Fruit fly (Drosophila melanogaster) whole organism, embryonic: ENCODE measurements around the gene TFAM.

ENCODE experiments used
- B-H1 ChIP-seq: fragments of 200-800 bp; sonication (Bioruptor generic); IDR thresholded peaks from 3 replicates; pipeline ENCODE4 v1.3.6; 2022; ENCODE audit warnings: missing biosample characterization, missing genetic modification characterization
- CG10147 ChIP-seq: fragments of 200-800 bp; sonication (Bioruptor generic); optimal IDR thresholded peaks from 2 replicates; lab custom pipeline; 2019; ENCODE audit warnings: missing biosample characterization, mild to moderate bottlenecking, missing genetic modification characterization, moderate library complexity
- CG11456 ChIP-seq: fragments of 200-800 bp; sonication (Bioruptor generic); IDR thresholded peaks from 3 replicates; pipeline ENCODE4 v1.3.6; 2022; ENCODE audit warnings: missing biosample characterization, missing genetic modification characterization
- CG11695 ChIP-seq: fragments of 200-800 bp; sonication (Bioruptor generic); IDR thresholded peaks from 3 replicates; pipeline ENCODE4 v1.3.6; 2022; ENCODE audit warnings: missing biosample characterization, missing genetic modification characterization
- CG1233 ChIP-seq: fragments of 200-800 bp; sonication (Bioruptor generic); optimal IDR thresholded peaks from 4 replicates; lab custom pipeline; 2018; ENCODE audit warnings: missing biosample characterization, mild to moderate bottlenecking, missing genetic modification characterization
- CG12769 ChIP-seq: fragments of 200-800 bp; sonication (Bioruptor generic); optimal IDR thresholded peaks from 2 replicates; lab custom pipeline; 2019; ENCODE audit warnings: missing biosample characterization, mild to moderate bottlenecking, missing genetic modification characterization, moderate library complexity
- CG12942 ChIP-seq: fragments of 200-800 bp; sonication (Bioruptor generic); optimal IDR thresholded peaks from 3 replicates; lab custom pipeline; 2016; ENCODE audit warnings: missing biosample characterization, missing genetic modification characterization
- CG15073 ChIP-seq: fragments of 200-800 bp; sonication (Bioruptor generic); optimal IDR thresholded peaks from 2 replicates; lab custom pipeline; 2016; ENCODE audit warnings: missing biosample characterization, missing genetic modification characterization
- CG15479 ChIP-seq: fragments of 200-800 bp; sonication (Bioruptor generic); optimal IDR thresholded peaks from 3 replicates; lab custom pipeline; 2019; ENCODE audit warnings: missing biosample characterization, mild to moderate bottlenecking, missing genetic modification characterization, moderate library complexity
- CG17802 ChIP-seq: fragments of 200-800 bp; sonication (Bioruptor generic); optimal IDR thresholded peaks from 2 replicates; lab custom pipeline; 2018; ENCODE audit warnings: missing biosample characterization, mild to moderate bottlenecking, missing genetic modification characterization, moderate library complexity
- CG30020 ChIP-seq: fragments of 200-800 bp; optimal IDR thresholded peaks from 2 replicates; lab custom pipeline; 2019; ENCODE audit warnings: missing biosample characterization, mild to moderate bottlenecking, missing genetic modification characterization, moderate library complexity
- CG32767 ChIP-seq: fragments of 200-800 bp; sonication (Bioruptor generic); IDR thresholded peaks from 2 replicates; pipeline ENCODE4 v1.3.6; 2022; ENCODE audit warnings: missing biosample characterization, missing genetic modification characterization
- CG33213 ChIP-seq: fragments of 200-800 bp; sonication (Bioruptor generic); optimal IDR thresholded peaks from 3 replicates; lab custom pipeline; 2016; ENCODE audit warnings: missing biosample characterization, missing genetic modification characterization
- CG34224 ChIP-seq: fragments of 200-800 bp; sonication (Bioruptor generic); IDR thresholded peaks from 3 replicates; pipeline ENCODE4 v1.3.6; 2022; ENCODE audit warnings: missing biosample characterization, missing genetic modification characterization; ENCODE audit not compliant: partially characterized antibody
- CG3847 ChIP-seq: fragments of 200-800 bp; sonication (Bioruptor generic); IDR thresholded peaks from 2 replicates; pipeline ENCODE4 v1.3.6; 2022; ENCODE audit warnings: missing biosample characterization, missing genetic modification characterization
- CG3995 ChIP-seq: fragments of 200-800 bp; sonication (Bioruptor generic); optimal IDR thresholded peaks from 3 replicates; lab custom pipeline; 2016; ENCODE audit warnings: missing biosample characterization, missing genetic modification characterization
- CG4854 ChIP-seq: fragments of 200-800 bp; sonication (Bioruptor generic); optimal IDR thresholded peaks from 2 replicates; lab custom pipeline; 2016; ENCODE audit warnings: missing biosample characterization, missing genetic modification characterization, inconsistent platforms
- CG5953 ChIP-seq: fragments of 200-800 bp; sonication (Bioruptor generic); IDR thresholded peaks from 2 replicates; pipeline ENCODE4 v1.3.6; 2022; ENCODE audit warnings: missing biosample characterization, missing genetic modification characterization
- CG6175 ChIP-seq: fragments of 200-800 bp; sonication (Bioruptor generic); IDR thresholded peaks from 3 replicates; pipeline ENCODE4 v1.3.6; 2022; ENCODE audit warnings: missing biosample characterization, missing genetic modification characterization
- CG6854 ChIP-seq: fragments of 200-800 bp; sonication (Bioruptor generic); optimal IDR thresholded peaks from 3 replicates; lab custom pipeline; 2017; ENCODE audit warnings: missing biosample characterization, mild to moderate bottlenecking, missing genetic modification characterization
- Dll ChIP-seq: fragments of 200-800 bp; sonication (Bioruptor generic); IDR thresholded peaks from 4 replicates; pipeline ENCODE4 v1.3.6; 2022; ENCODE audit warnings: missing biosample characterization, missing genetic modification characterization; ENCODE audit not compliant: partially characterized antibody
- ERR ChIP-seq: fragments of 200-800 bp; sonication (Bioruptor generic); optimal IDR thresholded peaks from 2 replicates; lab custom pipeline; 2016; ENCODE audit warnings: missing biosample characterization, missing genetic modification characterization
- Fer1 ChIP-seq: fragments of 200-800 bp; sonication (Bioruptor generic); optimal IDR thresholded peaks from 2 replicates; lab custom pipeline; 2017; ENCODE audit warnings: missing biosample characterization, mild to moderate bottlenecking, missing genetic modification characterization
- HLH3B ChIP-seq: fragments of 200-800 bp; sonication (Bioruptor generic); IDR thresholded peaks from 2 replicates; pipeline ENCODE4 v1.3.6; 2022; ENCODE audit warnings: missing biosample characterization, missing genetic modification characterization
- Hsf ChIP-seq: fragments of 200-800 bp; sonication (Bioruptor generic); optimal IDR thresholded peaks from 3 replicates; lab custom pipeline; 2016; ENCODE audit warnings: missing biosample characterization, missing genetic modification characterization
- NK7.1 ChIP-seq: fragments of 200-800 bp; sonication (Bioruptor generic); optimal IDR thresholded peaks from 3 replicates; lab custom pipeline; 2016; ENCODE audit warnings: missing biosample characterization, missing genetic modification characterization
- Nf-YA ChIP-seq: fragments of 200-800 bp; sonication (Bioruptor generic); IDR thresholded peaks from 2 replicates; pipeline ENCODE4 v1.3.6; 2022; ENCODE audit warnings: missing biosample characterization, missing genetic modification characterization
- Nf-YB ChIP-seq: fragments of 200-800 bp; sonication (Bioruptor generic); optimal IDR thresholded peaks from 3 replicates; lab custom pipeline; 2019; ENCODE audit warnings: missing biosample characterization, mild to moderate bottlenecking, missing genetic modification characterization, moderate library complexity
- Opbp ChIP-seq: fragments of 200-800 bp; sonication (Bioruptor generic); IDR thresholded peaks from 3 replicates; pipeline ENCODE4 v1.3.6; 2022; ENCODE audit warnings: missing biosample characterization, missing genetic modification characterization; ENCODE audit not compliant: partially characterized antibody
- Sin3A ChIP-seq: fragments of >200 bp; optimal IDR thresholded peaks from 2 replicates; lab custom pipeline; 2018
- TFAM ChIP-seq: fragments of 200-800 bp; sonication (Bioruptor generic); optimal IDR thresholded peaks from 2 replicates; lab custom pipeline; 2017; ENCODE audit warnings: missing biosample characterization, missing genetic modification characterization, inconsistent platforms
- Usf ChIP-seq: fragments of 200-800 bp; sonication (Bioruptor generic); optimal IDR thresholded peaks from 2 replicates; lab custom pipeline; 2017; ENCODE audit warnings: missing genotype, missing biosample characterization, missing genetic modification characterization
- al ChIP-seq: fragments of 200-800 bp; sonication (Bioruptor generic); IDR thresholded peaks from 2 replicates; pipeline ENCODE4 v1.3.6; 2022; ENCODE audit warnings: missing biosample characterization, missing genetic modification characterization
- amos ChIP-seq: fragments of 200-800 bp; sonication (Bioruptor generic); IDR thresholded peaks from 2 replicates; pipeline ENCODE4 v1.3.6; 2022; ENCODE audit warnings: missing biosample characterization, missing genetic modification characterization; ENCODE audit not compliant: partially characterized antibody
- cato ChIP-seq: fragments of 200-800 bp; sonication (Bioruptor generic); optimal IDR thresholded peaks from 2 replicates; lab custom pipeline; 2016; ENCODE audit warnings: missing biosample characterization, missing genetic modification characterization, borderline replicate concordance
- ci ChIP-seq: fragments of 200-800 bp; sonication (Bioruptor generic); IDR thresholded peaks from 3 replicates; pipeline ENCODE4 v1.3.6; 2022; ENCODE audit warnings: missing biosample characterization, missing genetic modification characterization
- dm ChIP-seq: fragments of 200-800 bp; sonication (Bioruptor generic); optimal IDR thresholded peaks from 3 replicates; lab custom pipeline; 2016; ENCODE audit warnings: missing biosample characterization, missing genetic modification characterization
- dmrt99B ChIP-seq: fragments of 200-800 bp; sonication (Bioruptor generic); optimal IDR thresholded peaks from 2 replicates; lab custom pipeline; 2018; ENCODE audit warnings: missing biosample characterization, mild to moderate bottlenecking, missing genetic modification characterization, moderate library complexity
- ftz-f1 ChIP-seq: fragments of 200-800 bp; sonication (Bioruptor generic); optimal IDR thresholded peaks from 2 replicates; lab custom pipeline; 2016; ENCODE audit warnings: missing biosample characterization, missing genetic modification characterization
- gcm2 ChIP-seq: fragments of 200-800 bp; sonication (Bioruptor generic); optimal IDR thresholded peaks from 2 replicates; lab custom pipeline; 2016; ENCODE audit warnings: missing biosample characterization, missing genetic modification characterization
- jigr1 ChIP-seq: fragments of 200-800 bp; sonication (Bioruptor generic); IDR thresholded peaks from 3 replicates; pipeline ENCODE4 v1.3.6; 2022; ENCODE audit warnings: missing biosample characterization, missing genetic modification characterization
- kay ChIP-seq: fragments of 200-800 bp; sonication (Bioruptor generic); optimal IDR thresholded peaks from 2 replicates; lab custom pipeline; 2016; ENCODE audit warnings: missing biosample characterization, missing genetic modification characterization
- kni ChIP-seq: fragments of 200-800 bp; sonication (Bioruptor generic); optimal IDR thresholded peaks from 3 replicates; lab custom pipeline; 2017; ENCODE audit warnings: mild to moderate bottlenecking, missing biosample characterization, missing genetic modification reagents, missing genetic modification characterization
- lilli ChIP-seq: fragments of 200-800 bp; sonication (Bioruptor generic); optimal IDR thresholded peaks from 3 replicates; lab custom pipeline; 2016; ENCODE audit warnings: missing biosample characterization, missing genetic modification characterization
- org-1 ChIP-seq: fragments of 200-800 bp; sonication (Bioruptor generic); optimal IDR thresholded peaks from 2 replicates; lab custom pipeline; 2017; ENCODE audit warnings: missing biosample characterization, missing genetic modification characterization
- pros ChIP-seq: fragments of 200-800 bp; sonication (Bioruptor generic); optimal IDR thresholded peaks from 3 replicates; lab custom pipeline; 2019; ENCODE audit warnings: missing biosample characterization, mild to moderate bottlenecking, missing genetic modification characterization, moderate library complexity
- stc ChIP-seq: fragments of 200-800 bp; sonication (Bioruptor generic); IDR thresholded peaks from 2 replicates; pipeline ENCODE4 v1.3.6; 2022; ENCODE audit warnings: missing biosample characterization, missing genetic modification characterization

TFAM gene

dm6 chr3R:20595145-20595812 lies 18.5 kb upstream of the TFAM start (continued):
- TF ChIP-seq kni: no peak
- peak; percentile 20; the same call in 1 of the 2 replicates for TF ChIP-seq amos
- no peak for TF ChIP-seq CG15479 (GFP tag; lab: Kevin White, UChicago)
- TF ChIP-seq ci (GFP tag; lab: Robert Waterston, UW): 0 out of 3 replicates have a peak, but pooled peaks have one; percentile 26
- no peak for TF ChIP-seq kay (GFP tag; lab: Kevin White, UChicago)
- TF ChIP-seq NK7.1 (GFP tag; lab: Kevin White, UChicago): no peak
- TF ChIP-seq CG6854 (GFP tag; lab: Kevin White, UChicago): no peak
- no peak for TF ChIP-seq Opbp (GFP tag; lab: Robert Waterston, UW)
- TF ChIP-seq CG30020 (tag; lab: Kevin White, UChicago): no peak
- no peak for TF ChIP-seq CG3995 (GFP tag; lab: Kevin White, UChicago)
- TF ChIP-seq B-H1 (GFP tag; lab: Robert Waterston, UW): no peak
- no peak for TF ChIP-seq ftz-f1
- no peak for TF ChIP-seq Nf-YB (GFP tag; lab: Kevin White, UChicago)
- TF ChIP-seq dmrt99B (tag; lab: Kevin White, UChicago): no peak
- TF ChIP-seq, all 482 proteins: peak for 10

dm6 chr3R:20594194-20595144 lies 17.7 kb upstream of the TFAM start:
- TF ChIP-seq CG12769 (tag; lab: Kevin White, UChicago) (peak; percentile 9), stc (peak; percentile 68), gcm2 (GFP tag; lab: Kevin White, UChicago) (no peak), CG11456 (GFP tag; lab: Robert Waterston, UW) (peak; percentile 71), CG32767 (GFP tag; lab: Robert Waterston, UW) (peak; percentile 81), cato (GFP tag; lab: Kevin White, UChicago) (peak; percentile 79), TFAM (GFP tag; lab: Kevin White, UChicago) (peak; percentile 31), Nf-YA (GFP tag; lab: Robert Waterston, UW) (peak; percentile 65), CG17802 (peak; percentile 47), CG5953 (GFP tag; lab: Robert Waterston, UW) (0 out of 2 replicates have a peak, but pooled peaks have one; percentile 16), CG3847 (GFP tag; lab: Robert Waterston, UW) (peak; percentile 61), org-1 (peak; percentile 86), CG11695 (GFP tag; lab: Robert Waterston, UW) (peak; percentile 93), CG33213 (GFP tag; lab: Kevin White, UChicago) (peak; percentile 25), CG12942 (GFP tag; lab: Kevin White, UChicago) (peak; percentile 62), Usf (GFP tag; lab: Kevin White, UChicago) (peak; percentile 84), dm (GFP tag; lab: Kevin White, UChicago) (no peak), Hsf (GFP tag; lab: Kevin White, UChicago) (peak; percentile 25), CG10147 (GFP tag; lab: Kevin White, UChicago) (peak; percentile 89), Fer1 (GFP tag; lab: Kevin White, UChicago) (peak; percentile 85), CG34224 (GFP tag; lab: Robert Waterston, UW) (no peak), Sin3A (lab: Kevin White, UChicago) (no peak), jigr1 (peak; percentile 59; the same call in 1 of the 3 replicates), CG6175 (peak; percentile 7; the same call in 1 of the 3 replicates), CG4854 (GFP tag; lab: Kevin White, UChicago) (no peak), ERR (no peak), HLH3B (peak; percentile 79), CG1233 (peak; percentile 86), pros (peak; percentile 79), CG15073 (no peak), Dll (GFP tag; lab: Robert Waterston, UW) (no peak), lilli (peak; percentile 40), al (GFP tag; lab: Robert Waterston, UW) (peak; percentile 43; the same call in 1 of the 2 replicates)
